Worm (Caenorhabditis elegans) whole organism, L4 larva: ENCODE results near the gene taf-7.1.

ENCODE experiments used
- F37D6.2 ChIP-seq: sonication (generic microtip); optimal IDR thresholded peaks from 2 replicates; lab custom pipeline; 2016; ENCODE audit warnings: mild to moderate bottlenecking, missing genetic modification characterization, missing compliant biosample characterization
- F44E2.7 ChIP-seq: fragments of 200-800 bp; sonication (Bioruptor generic); IDR thresholded peaks from 2 replicates; pipeline ENCODE4 v2.1.2; 2022; ENCODE audit warnings: missing genetic modification characterization, missing compliant biosample characterization
- R02D3.7 ChIP-seq: fragments of 150-350 bp; sonication (generic microtip); optimal IDR thresholded peaks from 3 replicates; lab custom pipeline; 2014; ENCODE audit warnings: missing biosample characterization, missing genetic modification characterization
- T26A8.4 ChIP-seq: fragments of 200-800 bp; sonication (Bioruptor generic); IDR thresholded peaks from 2 replicates; pipeline ENCODE4 v1.3.6; 2022; ENCODE audit warnings: missing genetic modification characterization, missing compliant biosample characterization
- ceh-20 ChIP-seq: fragments of 200-800 bp; sonication (Bioruptor generic); IDR thresholded peaks from 2 replicates; pipeline ENCODE4 v1.3.6; 2022; ENCODE audit warnings: missing genetic modification reagents, missing genetic modification characterization, missing compliant biosample characterization
- ctbp-1 ChIP-seq: fragments of 200-800 bp; sonication (Bioruptor generic); IDR thresholded peaks from 2 replicates; pipeline ENCODE4 v1.3.6; 2022; ENCODE audit warnings: missing genetic modification reagents, missing genetic modification characterization, missing compliant biosample characterization
- daf-16 ChIP-seq, 3 experiments: sonication (generic microtip); optimal IDR thresholded peaks; 2 replicates each; lab custom pipeline; 2016 to 2017; ENCODE audit warnings: missing genetic modification characterization in 3 of 3, missing genetic modification reagents in 3 of 3, mild to moderate bottlenecking in 2 of 3, missing compliant biosample characterization in 2 of 3, missing biosample characterization in 1 of 3, moderate library complexity in 1 of 3
- dmd-6 ChIP-seq: fragments of 200-800 bp; sonication (Bioruptor generic); IDR thresholded peaks from 2 replicates; pipeline ENCODE4 v1.3.6; 2022; ENCODE audit warnings: missing genetic modification reagents, missing genetic modification characterization, missing compliant biosample characterization
- dve-1 ChIP-seq: sonication (generic microtip); optimal IDR thresholded peaks from 2 replicates; lab custom pipeline; 2017; ENCODE audit warnings: antibody characterized with exemption, mild to moderate bottlenecking, missing genetic modification characterization, missing compliant biosample characterization; ENCODE audit not compliant: insufficient read depth
- egl-27 ChIP-seq: sonication (generic microtip); optimal IDR thresholded peaks from 3 replicates; lab custom pipeline; 2017; ENCODE audit warnings: missing biosample characterization, missing genetic modification reagents, missing genetic modification characterization
- hif-1 ChIP-seq, 2 experiments: sonication (generic microtip); optimal IDR thresholded peaks; 2 replicates each; lab custom pipeline; 2016 to 2017; ENCODE audit warnings: missing compliant biosample characterization in 2 of 2, missing genetic modification characterization in 2 of 2, missing genetic modification reagents in 2 of 2, missing genotype in 2 of 2, mild to moderate bottlenecking in 1 of 2
- hlh-11 ChIP-seq: fragments of 200-800 bp; sonication (Bioruptor generic); optimal IDR thresholded peaks from 2 replicates; lab custom pipeline; 2018; ENCODE audit warnings: mild to moderate bottlenecking, missing genetic modification characterization, missing compliant biosample characterization
- hlh-30 ChIP-seq: sonication (generic microtip); optimal IDR thresholded peaks from 2 replicates; lab custom pipeline; 2017; ENCODE audit warnings: antibody characterized with exemption, mild to moderate bottlenecking, missing genetic modification characterization, missing compliant biosample characterization; ENCODE audit not compliant: insufficient read depth
- lin-1 ChIP-seq: fragments of 200-800 bp; sonication (Bioruptor generic); IDR thresholded peaks from 2 replicates; pipeline ENCODE4 v1.3.6; 2022; ENCODE audit warnings: missing genetic modification reagents, missing genetic modification characterization, missing compliant biosample characterization
- lin-13 ChIP-seq: fragments of 150-350 bp; optimal IDR thresholded peaks from 2 replicates; lab custom pipeline; 2014; ENCODE audit warnings: missing biosample characterization, missing genetic modification reagents, missing genetic modification characterization
- lin-15B ChIP-seq: fragments of 150-350 bp; sonication (generic microtip); optimal IDR thresholded peaks from 3 replicates; lab custom pipeline; 2014; ENCODE audit warnings: missing biosample characterization, missing genetic modification characterization
- lin-39 ChIP-seq: fragments of 150-350 bp; optimal IDR thresholded peaks from 2 replicates; lab custom pipeline; 2014; ENCODE audit warnings: missing biosample characterization, missing genetic modification reagents, missing genetic modification characterization
- lsy-2 ChIP-seq, 2 experiments: fragments of 150-350 bp in 1 of 2; sonication (generic microtip) in 1 of 2; optimal IDR thresholded peaks; 2 replicates each; lab custom pipeline; 2014 to 2017; ENCODE audit warnings: missing biosample characterization in 2 of 2, missing genetic modification characterization in 2 of 2
- mdl-1 ChIP-seq, 2 experiments: fragments of 150-350 bp in 1 of 2; sonication (generic microtip) in 1 of 2; optimal IDR thresholded peaks; 2 replicates each; lab custom pipeline; 2014 to 2017; ENCODE audit warnings: missing biosample characterization in 2 of 2, missing genetic modification characterization in 2 of 2
- mdt-29 ChIP-seq: fragments of 200-800 bp; sonication (Bioruptor generic); IDR thresholded peaks from 2 replicates; pipeline ENCODE4 v1.3.6; 2022; ENCODE audit warnings: missing genetic modification reagents, missing genetic modification characterization, missing compliant biosample characterization
- mep-1 ChIP-seq: fragments of 150-350 bp; sonication (generic microtip); optimal IDR thresholded peaks from 3 replicates; lab custom pipeline; 2014; ENCODE audit warnings: missing biosample characterization, missing genetic modification characterization
- mes-2 ChIP-seq: sonication (generic microtip); optimal IDR thresholded peaks from 2 replicates; lab custom pipeline; 2016; ENCODE audit warnings: missing genotype, mild to moderate bottlenecking, missing genetic modification characterization, missing compliant biosample characterization; ENCODE audit not compliant: poor library complexity, severe bottlenecking
- nhr-102 ChIP-seq: sonication (generic microtip); optimal IDR thresholded peaks from 2 replicates; lab custom pipeline; 2016; ENCODE audit warnings: mild to moderate bottlenecking, missing genetic modification characterization, moderate library complexity, missing compliant biosample characterization
- nhr-111 ChIP-seq: fragments of 200-800 bp; sonication (Bioruptor generic); optimal IDR thresholded peaks from 2 replicates; lab custom pipeline; 2018; ENCODE audit warnings: mild to moderate bottlenecking, missing genetic modification characterization, missing compliant biosample characterization
- nhr-28 ChIP-seq: fragments of 150-350 bp; optimal IDR thresholded peaks from 2 replicates; lab custom pipeline; 2014; ENCODE audit warnings: missing biosample characterization, missing genetic modification characterization
- nhr-48 ChIP-seq: sonication (generic microtip); optimal IDR thresholded peaks from 2 replicates; lab custom pipeline; 2016; ENCODE audit warnings: mild to moderate bottlenecking, missing genetic modification characterization, missing compliant biosample characterization
- nhr-6 ChIP-seq: fragments of 150-350 bp; optimal IDR thresholded peaks from 2 replicates; lab custom pipeline; 2014; ENCODE audit warnings: missing biosample characterization, missing genetic modification characterization
- php-3 ChIP-seq: fragments of 200-800 bp; sonication (Bioruptor generic); IDR thresholded peaks from 2 replicates; pipeline ENCODE4 v1.3.6; 2022; ENCODE audit warnings: missing genetic modification reagents, missing genetic modification characterization, missing compliant biosample characterization
- pqm-1 ChIP-seq: sonication (generic microtip); optimal IDR thresholded peaks from 2 replicates; lab custom pipeline; 2017; ENCODE audit warnings: missing biosample characterization, missing genetic modification characterization
- saeg-2 ChIP-seq: fragments of 200-800 bp; sonication (Bioruptor generic); IDR thresholded peaks from 2 replicates; pipeline ENCODE4 v1.3.6; 2022; ENCODE audit warnings: missing genetic modification reagents, missing genetic modification characterization, missing compliant biosample characterization
- skn-1 ChIP-seq: fragments of 150-350 bp; optimal IDR thresholded peaks from 2 replicates; lab custom pipeline; 2014; ENCODE audit warnings: missing biosample characterization, missing genetic modification characterization
- unc-62 ChIP-seq, 3 experiments: fragments of 150-350 bp in 1 of 3; sonication (generic microtip); optimal IDR thresholded peaks in 2 of 3; peaks in 1 of 3; 1 replicate in 1 of 3; 2 replicates in 2 of 3; lab custom pipeline; 2014 to 2017; ENCODE audit warnings: missing biosample characterization in 3 of 3, missing genetic modification characterization in 3 of 3, missing genetic modification reagents in 3 of 3, missing genotype in 1 of 3
- vab-7 ChIP-seq: fragments of 200-800 bp; sonication (Bioruptor generic); IDR thresholded peaks from 2 replicates; pipeline ENCODE4 v1.3.6; 2022; ENCODE audit warnings: missing genetic modification reagents, missing genetic modification characterization, missing compliant biosample characterization
- zag-1 ChIP-seq: fragments of 150-350 bp; optimal IDR thresholded peaks from 2 replicates; lab custom pipeline; 2014; ENCODE audit warnings: missing biosample characterization, missing genetic modification characterization
- ztf-7 ChIP-seq: fragments of 150-350 bp; optimal IDR thresholded peaks from 2 replicates; lab custom pipeline; 2014; ENCODE audit warnings: missing biosample characterization, missing genetic modification characterization

Gene taf-7.1

ce11 chrX:11798057-11798555 lies 39.2 kb downstream of the taf-7.1 start, which contains the start of gene rsd-3 (continued):
- TF ChIP-seq nhr-28 (tag; lab: Kevin White, UChicago) (peak; percentile 74), pqm-1 (tag; lab: Kevin White, UChicago) (no peak), R02D3.7 (tag; lab: Kevin White, UChicago) (no peak), lin-39 (tag; lab: Kevin White, UChicago) (no peak), unc-62 (GFP tag; optimal IDR thresholded peaks at IDR 0.05 in 1 of 2; lab: Kevin White, UChicago) (peak in 1 of 2 experiments; percentile 87), unc-62 (tag; optimal IDR thresholded peaks at IDR 0.05; lab: Kevin White, UChicago) (no peak), mdl-1 (tag; optimal IDR thresholded peaks at IDR 0.05; lab: Kevin White, UChicago) (peak in 1 of 2 experiments; percentile 65), skn-1 (tag; lab: Kevin White, UChicago) (no peak), egl-27 (no peak), nhr-111 (GFP tag; lab: Kevin White, UChicago) (no peak), vab-7 (GFP tag; lab: Robert Waterston, UW) (no peak), ceh-20 (GFP tag; lab: Robert Waterston, UW) (no peak), nhr-6 (tag; lab: Kevin White, UChicago) (peak; percentile 56), lin-13 (GFP tag; lab: Kevin White, UChicago) (no peak), ctbp-1 (GFP tag; lab: Robert Waterston, UW) (peak; percentile 52; the same call in 1 of the 2 replicates), lin-1 (no peak), php-3 (GFP tag; lab: Robert Waterston, UW) (no peak), saeg-2 (GFP tag; lab: Robert Waterston, UW) (no peak), lin-15B (tag; lab: Kevin White, UChicago) (no peak)

- TF ChIP-seq lin-15B (tag; lab: Kevin White, UChicago) = peak; percentile 9
- TF ChIP-seq mdt-29 = peak; percentile 87
- TF ChIP-seq nhr-48 (tag; lab: Kevin White, UChicago) = peak; percentile 76
- peak; percentile 65 for TF ChIP-seq dmd-6
- no peak for TF ChIP-seq F37D6.2
- TF ChIP-seq hlh-11 (tag; lab: Kevin White, UChicago) = peak; percentile 86
- TF ChIP-seq dve-1 (tag; lab: Kevin White, UChicago) = peak; percentile 85
- no peak for TF ChIP-seq lin-39 (tag; lab: Kevin White, UChicago)
- no peak for TF ChIP-seq ctbp-1 (GFP tag; lab: Robert Waterston, UW)
- 0 out of 2 replicates have a peak, but pooled peaks have one; percentile 29 for TF ChIP-seq T26A8.4
- TF ChIP-seq hif-1 (tag; optimal IDR thresholded peaks at IDR 0.05; lab: Kevin White, UChicago) = peak in 1 of 2 experiments; percentile 33
- peak; percentile 80 for TF ChIP-seq nhr-28 (tag; lab: Kevin White, UChicago)
- TF ChIP-seq daf-16 (GFP tag; optimal IDR thresholded peaks at IDR 0.05; lab: Kevin White, UChicago) = peak in 1 of 2 experiments; percentile 30
- TF ChIP-seq daf-16 (tag; optimal IDR thresholded peaks at IDR 0.05; lab: Kevin White, UChicago) = peak; percentile 91
- TF ChIP-seq lsy-2 (tag; optimal IDR thresholded peaks at IDR 0.05; lab: Kevin White, UChicago) = peak in 1 of 2 experiments; percentile 31
- peak; percentile 4 for TF ChIP-seq mep-1 (tag; lab: Kevin White, UChicago)
- TF ChIP-seq hlh-30 = peak; percentile 79
- TF ChIP-seq nhr-102 (tag; lab: Kevin White, UChicago) = peak; percentile 69
- TF ChIP-seq zag-1 (tag; lab: Kevin White, UChicago) = no peak
- no peak for TF ChIP-seq F44E2.7
- no peak for TF ChIP-seq ztf-7
- TF ChIP-seq mes-2 (tag; lab: Kevin White, UChicago) = peak; percentile 27
Observed at ce11 chrX:11792730-11793129, 44.5 kb downstream of the taf-7.1 start.
